4 fruit fly cellular contexts compared by ENCODE assay signal in the genomic region with DNA sequence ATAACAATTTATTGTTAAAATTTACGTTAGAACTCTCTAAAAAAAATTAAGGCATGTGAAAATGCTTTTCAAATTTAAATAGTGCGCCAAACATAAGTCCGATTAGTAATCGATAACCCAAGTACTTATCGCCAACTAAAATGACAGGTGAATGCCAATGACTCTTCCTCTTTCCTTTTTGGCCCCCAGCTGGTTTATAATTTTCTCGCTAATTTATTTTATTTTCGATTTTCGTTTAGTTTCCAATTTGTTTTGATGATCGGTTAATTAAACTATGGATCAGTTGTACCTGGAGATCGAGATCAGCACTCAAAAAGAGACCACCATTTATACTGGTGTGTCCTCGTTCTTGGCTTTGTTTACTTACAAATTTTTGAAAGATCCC.
TF ChIP-seq lines count a peak whose summit lies in the region.

CG10428 (plus strand) TSS at position 161 of the 385 bp plus-strand sequence.

- no peak for TF ChIP-seq CTCF in whole organism, embryonic (GFP tag; optimal IDR thresholded peaks at IDR 0.05; lab: Kevin White, UChicago)

TF ChIP-seq in whole organism, adult, 20 proteins besides CTCF, POLR2A, EP300 and RAD21:
- TF ChIP-seq cnc (optimal IDR thresholded peaks at IDR 0.05; lab: Kevin White, UChicago) (no peak), CG14711 (tag; optimal IDR thresholded peaks at IDR 0.05; lab: Kevin White, UChicago) (no peak), bab1 (GFP tag; optimal IDR thresholded peaks at IDR 0.05; lab: Kevin White, UChicago) (peak; percentile 8), Clk (GFP tag; optimal IDR thresholded peaks at IDR 0.05; lab: Kevin White, UChicago) (no peak), CG7101 (tag; optimal IDR thresholded peaks at IDR 0.05; lab: Kevin White, UChicago) (no peak), ovo (GFP tag; optimal IDR thresholded peaks at IDR 0.05; lab: Kevin White, UChicago) (no peak), kay (GFP tag; lab: Kevin White, UChicago; ENCODE audit: borderline replicate concordance) (no peak)

TF ChIP-seq in whole organism, embryonic, 481 proteins besides CTCF, POLR2A, EP300 and RAD21 (continues in another document):
- no peak for TF ChIP-seq Side (GFP tag; optimal IDR thresholded peaks at IDR 0.05; lab: Kevin White, UChicago)
- peak; percentile 63; the same call in 1 of the 2 replicates for TF ChIP-seq Bgb (GFP tag; IDR thresholded peaks at IDR 0.05; lab: Robert Waterston, UW; ENCODE audit: partially characterized antibody)
- peak; percentile 96 for TF ChIP-seq E2f2 (GFP tag; IDR thresholded peaks at IDR 0.05; lab: Robert Waterston, UW)
- peak; percentile 99 for TF ChIP-seq CG17385 (GFP tag; optimal IDR thresholded peaks at IDR 0.05; lab: Kevin White, UChicago)
- TF ChIP-seq CG7745 (tag; optimal IDR thresholded peaks at IDR 0.05; lab: Kevin White, UChicago) = peak; percentile 97
- TF ChIP-seq Sox100B (GFP tag; optimal IDR thresholded peaks at IDR 0.05; lab: Kevin White, UChicago) = no peak
- TF ChIP-seq CG10959 (GFP tag; IDR thresholded peaks at IDR 0.05; lab: Robert Waterston, UW) = no peak
- TF ChIP-seq CG9437 (GFP tag; optimal IDR thresholded peaks at IDR 0.05; lab: Kevin White, UChicago) = no peak
- TF ChIP-seq chinmo (GFP tag; IDR thresholded peaks at IDR 0.05; lab: Robert Waterston, UW; ENCODE audit: partially characterized antibody) = 0 out of 4 replicates have a peak, but pooled peaks have one; percentile 11
- TF ChIP-seq MBD-R2 (GFP tag; IDR thresholded peaks at IDR 0.05; lab: Robert Waterston, UW) = peak; percentile 69
- TF ChIP-seq HmgD (GFP tag; optimal IDR thresholded peaks at IDR 0.05; lab: Kevin White, UChicago) = no peak
- TF ChIP-seq usp (GFP tag; optimal IDR thresholded peaks at IDR 0.05; lab: Kevin White, UChicago) = no peak
- TF ChIP-seq h (optimal IDR thresholded peaks at IDR 0.05; lab: Kevin White, UChicago) = no peak
- no peak for TF ChIP-seq CG8089 (GFP tag; optimal IDR thresholded peaks at IDR 0.05; lab: Kevin White, UChicago)
- peak; percentile 23 for TF ChIP-seq stwl (tag; optimal IDR thresholded peaks at IDR 0.05; lab: Kevin White, UChicago)
- peak; percentile 69 for TF ChIP-seq pzg (GFP tag; optimal IDR thresholded peaks at IDR 0.05; lab: Kevin White, UChicago)
- TF ChIP-seq amos (GFP tag; IDR thresholded peaks at IDR 0.05; lab: Robert Waterston, UW; ENCODE audit: partially characterized antibody) = peak; percentile 38; the same call in 1 of the 2 replicates
- peak; percentile 93 for TF ChIP-seq Dref (GFP tag; IDR thresholded peaks at IDR 0.05; lab: Robert Waterston, UW)
- TF ChIP-seq vnd (GFP tag; IDR thresholded peaks at IDR 0.05; lab: Robert Waterston, UW; ENCODE audit: partially characterized antibody) = peak; percentile 41; the same call in 1 of the 3 replicates
- peak; percentile 59; the same call in 1 of the 4 replicates for TF ChIP-seq Dll (GFP tag; IDR thresholded peaks at IDR 0.05; lab: Robert Waterston, UW; ENCODE audit: partially characterized antibody)
- TF ChIP-seq HLH4C (GFP tag; IDR thresholded peaks at IDR 0.05; lab: Robert Waterston, UW; ENCODE audit: partially characterized antibody) = peak; percentile 63
- no peak for TF ChIP-seq CG18619 (GFP tag; optimal IDR thresholded peaks at IDR 0.05; lab: Kevin White, UChicago)
- TF ChIP-seq dysf (GFP tag; IDR thresholded peaks at IDR 0.05; lab: Robert Waterston, UW) = no peak
- TF ChIP-seq hbn (GFP tag; IDR thresholded peaks at IDR 0.05; lab: Robert Waterston, UW; ENCODE audit: partially characterized antibody) = peak; percentile 56; the same call in 1 of the 2 replicates

TF ChIP-seq in whole organism, prepupa, 60 proteins besides CTCF, POLR2A, EP300 and RAD21:
- TF ChIP-seq fkh (GFP tag; optimal IDR thresholded peaks at IDR 0.05; lab: Kevin White, UChicago) (peak; percentile 53), Ets96B (tag; optimal IDR thresholded peaks at IDR 0.05; lab: Kevin White, UChicago) (no peak)

TF ChIP-seq in whole organism, wandering third instar larva, 38 proteins besides CTCF, POLR2A, EP300 and RAD21:
- TF ChIP-seq OdsH (GFP tag; optimal IDR thresholded peaks at IDR 0.05; lab: Kevin White, UChicago) = no peak
- TF ChIP-seq br (GFP tag; optimal IDR thresholded peaks at IDR 0.05; lab: Kevin White, UChicago) = no peak
- TF ChIP-seq Myc (optimal IDR thresholded peaks at IDR 0.05; lab: Kevin White, UChicago) = peak; percentile 14
TF ChIP-seq in whole organism, wandering third instar larva: peak in this region for 1.
